Fruit fly (Drosophila melanogaster) whole organism, embryonic: ENCODE results near the gene CG31776.

Source experiments
- Abd-B ChIP-seq: fragments of 200-800 bp; sonication (Bioruptor generic); optimal IDR thresholded peaks from 2 replicates; lab custom pipeline; 2018; ENCODE audit warnings: missing biosample characterization, mild to moderate bottlenecking, missing genetic modification characterization, moderate library complexity
- CG1024 ChIP-seq: fragments of 200-800 bp; sonication (Bioruptor generic); IDR thresholded peaks from 2 replicates; pipeline ENCODE4 v1.3.6; 2022; ENCODE audit warnings: missing biosample characterization, missing genetic modification characterization
- CG10565 ChIP-seq: fragments of 200-800 bp; sonication (Bioruptor generic); optimal IDR thresholded peaks from 3 replicates; lab custom pipeline; 2016; ENCODE audit warnings: missing biosample characterization, mild to moderate bottlenecking, missing genetic modification characterization
- CG10979 ChIP-seq: fragments of 200-800 bp; sonication (Bioruptor generic); optimal IDR thresholded peaks from 2 replicates; lab custom pipeline; 2018; ENCODE audit warnings: missing biosample characterization, mild to moderate bottlenecking, missing genetic modification characterization, moderate library complexity
- CG11560 ChIP-seq: fragments of 200-800 bp; sonication (Bioruptor generic); IDR thresholded peaks from 3 replicates; pipeline ENCODE4 v1.3.6; 2022; ENCODE audit warnings: missing biosample characterization, missing genetic modification characterization
- CG11723 ChIP-seq: fragments of 200-800 bp; sonication (Bioruptor generic); optimal IDR thresholded peaks from 2 replicates; lab custom pipeline; 2017; ENCODE audit warnings: missing biosample characterization, mild to moderate bottlenecking, missing genetic modification characterization
- CG14014 ChIP-seq: fragments of 200-800 bp; sonication (Bioruptor generic); IDR thresholded peaks from 2 replicates; pipeline ENCODE4 v1.3.6; 2022; ENCODE audit warnings: missing biosample characterization, missing genetic modification characterization
- CG14860 ChIP-seq: fragments of 200-800 bp; sonication (Bioruptor generic); IDR thresholded peaks from 3 replicates; pipeline ENCODE4 v1.3.6; 2022; ENCODE audit warnings: missing biosample characterization, missing genetic modification characterization; ENCODE audit not compliant: partially characterized antibody
- CG15514 ChIP-seq: fragments of 200-800 bp; sonication (Bioruptor generic); optimal IDR thresholded peaks from 3 replicates; lab custom pipeline; 2017; ENCODE audit warnings: missing biosample characterization, missing genetic modification characterization, mild to moderate bottlenecking, moderate library complexity, missing genetic modification reagents
- CG15601 ChIP-seq: fragments of 200-800 bp; sonication (Bioruptor generic); optimal IDR thresholded peaks from 3 replicates; lab custom pipeline; 2019; ENCODE audit warnings: missing biosample characterization, mild to moderate bottlenecking, missing genetic modification characterization, moderate library complexity
- CG1603 ChIP-seq: fragments of 200-800 bp; sonication (Bioruptor generic); optimal IDR thresholded peaks from 2 replicates; lab custom pipeline; 2019; ENCODE audit warnings: missing biosample characterization, mild to moderate bottlenecking, missing genetic modification characterization, moderate library complexity
- CG16863 ChIP-seq: fragments of 200-800 bp; sonication (Bioruptor generic); optimal IDR thresholded peaks from 3 replicates; lab custom pipeline; 2016; ENCODE audit warnings: missing biosample characterization, missing genetic modification characterization
- CG2712 ChIP-seq: fragments of 200-800 bp; optimal IDR thresholded peaks from 3 replicates; lab custom pipeline; 2019; ENCODE audit warnings: missing biosample characterization, mild to moderate bottlenecking, missing genetic modification characterization, moderate library complexity
- CG3281 ChIP-seq: fragments of 200-800 bp; sonication (Bioruptor generic); optimal IDR thresholded peaks from 3 replicates; lab custom pipeline; 2017; ENCODE audit warnings: missing biosample characterization, mild to moderate bottlenecking, missing genetic modification characterization
- CG42726 ChIP-seq: fragments of 200-800 bp; sonication (Bioruptor generic); IDR thresholded peaks from 2 replicates; pipeline ENCODE4 v1.3.6; 2022; ENCODE audit warnings: missing biosample characterization, missing genetic modification characterization; ENCODE audit not compliant: partially characterized antibody
- CG5180 ChIP-seq: fragments of 200-800 bp; sonication (Bioruptor generic); optimal IDR thresholded peaks from 3 replicates; lab custom pipeline; 2017; ENCODE audit warnings: missing biosample characterization, missing genetic modification characterization, mild to moderate bottlenecking, moderate library complexity, missing genetic modification reagents
- CG6254 ChIP-seq: fragments of 200-800 bp; sonication (Bioruptor generic); optimal IDR thresholded peaks from 3 replicates; lab custom pipeline; 2017; ENCODE audit warnings: mild to moderate bottlenecking, missing biosample characterization, missing genetic modification reagents, missing genetic modification characterization
- CG7372 ChIP-seq: fragments of 200-800 bp; sonication (Bioruptor generic); IDR thresholded peaks from 2 replicates; pipeline ENCODE4 v1.3.6; 2022; ENCODE audit warnings: missing biosample characterization, missing genetic modification characterization
- CG7556 ChIP-seq: fragments of 200-800 bp; sonication (Bioruptor generic); optimal IDR thresholded peaks from 2 replicates; lab custom pipeline; 2017; ENCODE audit warnings: missing biosample characterization, mild to moderate bottlenecking, missing genetic modification characterization
- CG8924 ChIP-seq: fragments of 200-800 bp; optimal IDR thresholded peaks from 3 replicates; lab custom pipeline; 2019; ENCODE audit warnings: missing biosample characterization, mild to moderate bottlenecking, missing genetic modification characterization, moderate library complexity
- CTCF ChIP-seq: fragments of 200-800 bp; sonication (Bioruptor generic); optimal IDR thresholded peaks from 2 replicates; lab custom pipeline; 2017; ENCODE audit warnings: missing biosample characterization, mild to moderate bottlenecking, missing genetic modification characterization, moderate library complexity
- CrebB ChIP-seq: fragments of 200-800 bp; sonication (Bioruptor generic); optimal IDR thresholded peaks from 3 replicates; lab custom pipeline; 2018; ENCODE audit warnings: missing biosample characterization, mild to moderate bottlenecking, missing genetic modification characterization
- Dip2 ChIP-seq: fragments of 200-800 bp; sonication (Bioruptor generic); IDR thresholded peaks from 2 replicates; pipeline ENCODE4 v1.3.6; 2022; ENCODE audit warnings: missing biosample characterization, missing genetic modification characterization
- Drgx ChIP-seq: fragments of 200-800 bp; sonication (Bioruptor generic); IDR thresholded peaks from 2 replicates; pipeline ENCODE4 v1.3.6; 2022; ENCODE audit warnings: missing biosample characterization, missing genetic modification characterization
- Eip74EF ChIP-seq, 2 experiments: fragments of 200-800 bp in 1 of 2; fragments of >200 bp in 1 of 2; sonication (Bioruptor generic) in 1 of 2; optimal IDR thresholded peaks; 2 replicates each; lab custom pipeline; 2017 to 2019; ENCODE audit warnings: missing biosample characterization in 2 of 2, missing genetic modification characterization in 2 of 2, mild to moderate bottlenecking in 1 of 2, moderate library complexity in 1 of 2
- Hmr ChIP-seq: fragments of 200-800 bp; sonication (Bioruptor generic); optimal IDR thresholded peaks from 3 replicates; lab custom pipeline; 2017; ENCODE audit warnings: mild to moderate bottlenecking, missing biosample characterization, missing genetic modification reagents, missing genetic modification characterization
- Hmx ChIP-seq: fragments of 200-800 bp; sonication (Bioruptor generic); optimal IDR thresholded peaks from 2 replicates; lab custom pipeline; 2016; ENCODE audit warnings: missing biosample characterization, missing genetic modification characterization
- Hr51 ChIP-seq, 2 experiments: fragments of 200-800 bp; sonication (Bioruptor generic); optimal IDR thresholded peaks; 2 replicates in 1 of 2; 3 replicates in 1 of 2; lab custom pipeline; 2016 to 2018; ENCODE audit warnings: missing biosample characterization in 2 of 2, missing genetic modification characterization in 2 of 2, mild to moderate bottlenecking in 1 of 2, moderate library complexity in 1 of 2
- bsh ChIP-seq, 2 experiments: fragments of 200-800 bp; sonication (Bioruptor generic); optimal IDR thresholded peaks; 2 replicates each; lab custom pipeline; 2017 to 2018; ENCODE audit warnings: mild to moderate bottlenecking in 2 of 2, missing biosample characterization in 2 of 2, missing genetic modification characterization in 2 of 2, moderate library complexity in 1 of 2
- chm ChIP-seq: fragments of 200-800 bp; sonication (Bioruptor generic); IDR thresholded peaks from 2 replicates; pipeline ENCODE4 v1.3.6; 2022; ENCODE audit warnings: missing biosample characterization, missing genetic modification characterization
- ci ChIP-seq: fragments of 200-800 bp; sonication (Bioruptor generic); IDR thresholded peaks from 3 replicates; pipeline ENCODE4 v1.3.6; 2022; ENCODE audit warnings: missing biosample characterization, missing genetic modification characterization
- cwo ChIP-seq: fragments of 200-800 bp; sonication (Bioruptor generic); optimal IDR thresholded peaks from 3 replicates; lab custom pipeline; 2017; ENCODE audit warnings: missing biosample characterization, missing genetic modification characterization, mild to moderate bottlenecking, moderate library complexity, missing genetic modification reagents
- dmrt99B ChIP-seq: fragments of 200-800 bp; sonication (Bioruptor generic); optimal IDR thresholded peaks from 2 replicates; lab custom pipeline; 2018; ENCODE audit warnings: missing biosample characterization, mild to moderate bottlenecking, missing genetic modification characterization, moderate library complexity
- eve ChIP-seq, 2 experiments: fragments of >200 bp; optimal IDR thresholded peaks; 2 replicates each; lab custom pipeline; 2017; ENCODE audit warnings: missing biosample characterization in 2 of 2, missing genetic modification characterization in 2 of 2
- fd96Cb ChIP-seq: fragments of 200-800 bp; sonication (Bioruptor generic); optimal IDR thresholded peaks from 2 replicates; lab custom pipeline; 2018; ENCODE audit warnings: missing biosample characterization, mild to moderate bottlenecking, missing genetic modification characterization, moderate library complexity
- gt ChIP-seq: fragments of 200-800 bp; sonication (Bioruptor generic); IDR thresholded peaks from 2 replicates; pipeline ENCODE4 v1.3.6; 2022; ENCODE audit warnings: missing biosample characterization, missing genetic modification characterization
- jigr1 ChIP-seq: fragments of 200-800 bp; sonication (Bioruptor generic); IDR thresholded peaks from 3 replicates; pipeline ENCODE4 v1.3.6; 2022; ENCODE audit warnings: missing biosample characterization, missing genetic modification characterization
- phol ChIP-seq: fragments of 200-800 bp; sonication (Bioruptor generic); optimal IDR thresholded peaks from 3 replicates; lab custom pipeline; 2018; ENCODE audit warnings: missing biosample characterization, mild to moderate bottlenecking, missing genetic modification characterization, moderate library complexity
- pita ChIP-seq: fragments of 200-800 bp; sonication (Bioruptor generic); optimal IDR thresholded peaks from 2 replicates; lab custom pipeline; 2017; ENCODE audit warnings: missing biosample characterization, mild to moderate bottlenecking, missing genetic modification characterization
- pzg ChIP-seq: fragments of 200-800 bp; sonication (Bioruptor generic); optimal IDR thresholded peaks from 3 replicates; lab custom pipeline; 2018; ENCODE audit warnings: missing biosample characterization, mild to moderate bottlenecking, missing genetic modification characterization, moderate library complexity
- row ChIP-seq: fragments of 200-800 bp; sonication (Bioruptor generic); IDR thresholded peaks from 3 replicates; pipeline ENCODE4 v1.3.6; 2022; ENCODE audit warnings: missing biosample characterization, missing genetic modification characterization
- sc ChIP-seq, 3 experiments: fragments of >200 bp in 2 of 3; fragments of 200-800 bp in 1 of 3; sonication (Bioruptor generic) in 1 of 3; optimal IDR thresholded peaks; 2 replicates in 2 of 3; 3 replicates in 1 of 3; lab custom pipeline; 2017; ENCODE audit warnings: mild to moderate bottlenecking in 1 of 3, missing biosample characterization in 1 of 3, missing genetic modification characterization in 1 of 3, missing genetic modification reagents in 1 of 3
- sens-2 ChIP-seq: fragments of 200-800 bp; sonication (Bioruptor generic); IDR thresholded peaks from 2 replicates; pipeline ENCODE4 v1.3.6; 2022; ENCODE audit warnings: missing biosample characterization, missing genetic modification characterization
- slp2 ChIP-seq: fragments of 200-800 bp; sonication (Bioruptor generic); optimal IDR thresholded peaks from 2 replicates; lab custom pipeline; 2016; ENCODE audit warnings: missing biosample characterization, missing genetic modification characterization
- sr ChIP-seq: fragments of 200-800 bp; sonication (Bioruptor generic); IDR thresholded peaks from 3 replicates; pipeline ENCODE4 v1.3.6; 2022; ENCODE audit warnings: missing biosample characterization, missing genetic modification characterization
- ssp ChIP-seq: fragments of 200-800 bp; sonication (Bioruptor generic); IDR thresholded peaks from 2 replicates; pipeline ENCODE4 v1.3.6; 2022; ENCODE audit warnings: missing biosample characterization, missing genetic modification characterization
- tap ChIP-seq: fragments of 200-800 bp; optimal IDR thresholded peaks from 3 replicates; lab custom pipeline; 2019; ENCODE audit warnings: missing biosample characterization, mild to moderate bottlenecking, missing genetic modification characterization, moderate library complexity
- tna ChIP-seq: fragments of 200-800 bp; sonication (Bioruptor generic); IDR thresholded peaks from 2 replicates; pipeline ENCODE4 v1.3.6; 2022; ENCODE audit warnings: missing biosample characterization, missing genetic modification characterization; ENCODE audit not compliant: partially characterized antibody
- tup ChIP-seq: fragments of 200-800 bp; sonication (Bioruptor generic); optimal IDR thresholded peaks from 2 replicates; lab custom pipeline; 2016; ENCODE audit warnings: missing biosample characterization, mild to moderate bottlenecking, missing genetic modification characterization, moderate library complexity

CG31776 gene

dm6 chr2L:3437068-3437467 lies 32.9 kb upstream of the CG31776 start (continued):
- TF ChIP-seq CG1603 (tag; lab: Kevin White, UChicago) (peak; percentile 89), CG16863 (GFP tag; lab: Kevin White, UChicago) (no peak), pita (no peak), CG7556 (GFP tag; lab: Kevin White, UChicago) (no peak), CG3281 (peak; percentile 23), slp2 (GFP tag; lab: Kevin White, UChicago) (no peak), CG14014 (peak; percentile 60; the same call in 1 of the 2 replicates), CG7372 (GFP tag; lab: Robert Waterston, UW) (0 out of 2 replicates have a peak, but pooled peaks have one; percentile 14), fd96Cb (tag; lab: Kevin White, UChicago) (peak; percentile 51), CTCF (peak; percentile 43), dmrt99B (peak; percentile 85), tap (peak; percentile 84), chm (GFP tag; lab: Robert Waterston, UW) (peak; percentile 50; the same call in 1 of the 2 replicates), sens-2 (GFP tag; lab: Robert Waterston, UW) (peak; percentile 63), jigr1 (GFP tag; lab: Robert Waterston, UW) (0 out of 3 replicates have a peak, but pooled peaks have one; percentile 35), CG14860 (GFP tag; lab: Robert Waterston, UW) (no peak), CG15601 (peak; percentile 25), sc (optimal IDR thresholded peaks at IDR 0.05; lab: Kevin White, UChicago) (no peak), sc (GFP tag; optimal IDR thresholded peaks at IDR 0.05; lab: Kevin White, UChicago) (no peak), CG10565 (GFP tag; lab: Kevin White, UChicago) (no peak), eve (GFP tag; optimal IDR thresholded peaks at IDR 0.05; lab: Kevin White, UChicago) (peak in 1 of 2 experiments; percentile 89), CG2712 (tag; lab: Kevin White, UChicago) (peak; percentile 80), CG42726 (GFP tag; lab: Robert Waterston, UW) (no peak), row (GFP tag; lab: Robert Waterston, UW) (peak; percentile 70), CG6254 (peak; percentile 61), ci (GFP tag; lab: Robert Waterston, UW) (peak; percentile 91), Drgx (peak; percentile 86), CG10979 (tag; lab: Kevin White, UChicago) (peak; percentile 73), CrebB (tag; lab: Kevin White, UChicago) (peak; percentile 50), tna (GFP tag; lab: Robert Waterston, UW) (no peak), CG11723 (GFP tag; lab: Kevin White, UChicago) (no peak), bsh (GFP tag; optimal IDR thresholded peaks at IDR 0.05; lab: Kevin White, UChicago) (peak; percentile 46 to 80), Abd-B (GFP tag; lab: Kevin White, UChicago) (no peak), Eip74EF (GFP tag; optimal IDR thresholded peaks at IDR 0.05; lab: Kevin White, UChicago) (peak in 1 of 2 experiments; percentile 22), CG1024 (0 out of 2 replicates have a peak, but pooled peaks have one; percentile 41), cwo (GFP tag; lab: Kevin White, UChicago) (peak; percentile 7), tup (GFP tag; lab: Kevin White, UChicago) (no peak), Hr51 (GFP tag; optimal IDR thresholded peaks at IDR 0.05; lab: Kevin White, UChicago) (peak in 1 of 2 experiments; percentile 91), sr (GFP tag; lab: Robert Waterston, UW) (no peak), phol (tag; lab: Kevin White, UChicago) (peak; percentile 74), ssp (GFP tag; lab: Robert Waterston, UW) (no peak), pzg (GFP tag; lab: Kevin White, UChicago) (no peak), CG11560 (tag; lab: Robert Waterston, UW) (0 out of 3 replicates have a peak, but pooled peaks have one; percentile 33), Hmr (GFP tag; lab: Kevin White, UChicago) (peak; percentile 26), CG5180 (GFP tag; lab: Kevin White, UChicago) (peak; percentile 57), CG15514 (GFP tag; lab: Kevin White, UChicago) (peak; percentile 24), CG8924 (peak; percentile 72), Dip2 (GFP tag; lab: Robert Waterston, UW) (no peak), Hmx (GFP tag; lab: Kevin White, UChicago) (no peak), gt (GFP tag; lab: Robert Waterston, UW) (no peak)
